Worm (Caenorhabditis elegans): ENCODE data around the gene panl-2.

DNA sequence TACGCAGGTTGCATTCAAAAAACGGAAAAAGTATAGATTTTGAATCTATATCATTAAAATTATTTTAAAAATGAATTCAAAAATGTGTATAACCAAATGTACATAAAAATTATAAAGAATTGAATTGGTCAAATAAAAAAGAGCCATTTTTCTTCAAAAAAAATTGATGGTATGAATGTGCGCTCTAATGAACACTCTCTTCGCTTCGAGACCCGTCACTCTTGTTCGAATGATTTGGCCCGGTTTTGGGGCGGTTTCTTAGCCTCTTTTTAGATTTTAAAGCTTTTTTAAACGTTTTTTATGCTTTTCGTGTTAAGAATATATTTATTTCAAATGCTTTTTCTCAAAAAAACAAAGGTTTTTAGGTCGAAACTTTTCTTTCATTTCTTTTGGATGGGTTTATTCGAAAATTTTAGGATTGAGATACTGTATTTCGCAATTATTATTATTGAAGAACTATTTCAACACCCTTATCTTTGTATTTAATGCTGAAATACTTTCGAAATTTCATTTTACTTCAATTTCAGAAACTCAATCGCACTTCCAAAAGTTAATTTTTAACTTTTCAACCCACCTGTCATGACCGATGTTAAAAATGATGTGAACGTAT lies 38.3 kb downstream of the panl-2 start, which contains the start of gene inf-1:
- no peak for TF ChIP-seq ceh-82 (tag; optimal IDR thresholded peaks at IDR 0.05)
- no peak for TF ChIP-seq elt-3 (tag; optimal IDR thresholded peaks at IDR 0.05)
- no peak for TF ChIP-seq pqm-1 (tag; optimal IDR thresholded peaks at IDR 0.05)
- no peak for TF ChIP-seq R02D3.7 (tag; optimal IDR thresholded peaks at IDR 0.05)
- TF ChIP-seq elt-2 (tag; optimal IDR thresholded peaks at IDR 0.05), result peak; percentile 10
- peak; percentile 32 for TF ChIP-seq nhr-23 (tag; optimal IDR thresholded peaks at IDR 0.05)
- TF ChIP-seq zag-1 (tag; optimal IDR thresholded peaks at IDR 0.05), result no peak
- TF ChIP-seq fos-1 (tag; optimal IDR thresholded peaks at IDR 0.05), result no peak

Measured in whole organism, L3 larva.